Worm (Caenorhabditis elegans) whole organism, L2 larva: ENCODE measurements around the gene fbxb-46.

ENCODE experiments used
- F13H6.1 ChIP-seq: sonication (generic microtip); optimal IDR thresholded peaks from 2 replicates; lab custom pipeline; 2016; ENCODE audit warnings: missing genetic modification characterization, missing compliant biosample characterization
- dmd-4 ChIP-seq: sonication (generic microtip); optimal IDR thresholded peaks from 2 replicates; lab custom pipeline; 2017; ENCODE audit warnings: missing biosample characterization, missing genetic modification characterization
- elt-3 ChIP-seq: sonication (generic microtip); optimal IDR thresholded peaks from 2 replicates; lab custom pipeline; 2017; ENCODE audit warnings: missing biosample characterization, missing genetic modification characterization
- fos-1 ChIP-seq: fragments of 150-350 bp; optimal IDR thresholded peaks from 2 replicates; lab custom pipeline; 2014; ENCODE audit warnings: missing biosample characterization, missing genetic modification characterization
- nhr-12 ChIP-seq: fragments of 150-350 bp; optimal IDR thresholded peaks from 2 replicates; lab custom pipeline; 2014; ENCODE audit warnings: missing biosample characterization, missing genetic modification characterization
- nhr-77 ChIP-seq: fragments of 150-350 bp; optimal IDR thresholded peaks from 2 replicates; lab custom pipeline; 2014; ENCODE audit warnings: missing biosample characterization, missing genetic modification characterization
- unc-62 ChIP-seq: fragments of 150-350 bp; optimal IDR thresholded peaks from 2 replicates; lab custom pipeline; 2014; ENCODE audit warnings: missing biosample characterization, missing genetic modification reagents, missing genetic modification characterization

DNA sequence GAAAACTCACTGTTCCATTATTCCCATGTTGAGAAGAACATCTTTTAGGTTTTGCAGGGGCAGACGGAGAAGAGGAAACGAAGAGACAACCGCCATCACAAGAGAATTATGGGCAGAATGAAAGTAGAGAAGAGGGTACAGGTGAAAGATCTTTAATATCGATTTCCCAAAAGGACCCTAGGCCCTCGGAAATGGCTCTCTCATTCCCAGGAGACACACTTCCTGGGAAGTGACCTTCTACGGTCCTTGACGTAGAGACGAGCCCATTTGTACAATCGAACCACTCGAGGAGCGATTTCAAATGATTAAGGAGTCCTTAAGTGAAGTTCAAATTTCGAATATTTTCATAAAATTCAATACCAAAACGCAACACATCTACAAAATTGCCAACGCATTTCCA is at the start of gene fbxb-46:
- TF ChIP-seq F13H6.1 (no peak), unc-62 (GFP tag; lab: Kevin White, UChicago) (no peak), nhr-12 (tag; lab: Kevin White, UChicago) (no peak), fos-1 (tag; lab: Kevin White, UChicago) (no peak), nhr-77 (no peak), elt-3 (tag; lab: Kevin White, UChicago) (no peak), dmd-4 (tag; lab: Kevin White, UChicago) (no peak)
